Fruit fly (Drosophila melanogaster) whole organism, prepupa: ENCODE results near the gene CG17996.

Experiments used
- Smox ChIP-seq: fragments of 200-800 bp; sonication (Bioruptor generic); optimal IDR thresholded peaks from 3 replicates; lab custom pipeline; 2016; ENCODE audit warnings: missing biosample characterization, missing genetic modification characterization
- eg ChIP-seq: fragments of 200-800 bp; sonication (Bioruptor generic); IDR thresholded peaks from 3 replicates; pipeline ENCODE4 v1.3.6; 2022; ENCODE audit warnings: missing biosample characterization, missing genetic modification characterization
- ss ChIP-seq, 2 experiments: fragments of 200-800 bp; sonication (Bioruptor generic); optimal IDR thresholded peaks; 2 replicates in 1 of 2; 3 replicates in 1 of 2; lab custom pipeline; 2017 to 2018; ENCODE audit warnings: mild to moderate bottlenecking in 2 of 2, missing biosample characterization in 2 of 2, missing genetic modification characterization in 2 of 2, moderate library complexity in 1 of 2
- svp ChIP-seq: fragments of 200-800 bp; sonication (Bioruptor generic); peaks from one replicate; lab custom pipeline; 2016; ENCODE audit warnings: missing biosample characterization, missing genetic modification characterization
- topi ChIP-seq: fragments of 200-800 bp; sonication (Bioruptor generic); optimal IDR thresholded peaks from 3 replicates; lab custom pipeline; 2016; ENCODE audit warnings: missing biosample characterization, missing genetic modification characterization

DNA sequence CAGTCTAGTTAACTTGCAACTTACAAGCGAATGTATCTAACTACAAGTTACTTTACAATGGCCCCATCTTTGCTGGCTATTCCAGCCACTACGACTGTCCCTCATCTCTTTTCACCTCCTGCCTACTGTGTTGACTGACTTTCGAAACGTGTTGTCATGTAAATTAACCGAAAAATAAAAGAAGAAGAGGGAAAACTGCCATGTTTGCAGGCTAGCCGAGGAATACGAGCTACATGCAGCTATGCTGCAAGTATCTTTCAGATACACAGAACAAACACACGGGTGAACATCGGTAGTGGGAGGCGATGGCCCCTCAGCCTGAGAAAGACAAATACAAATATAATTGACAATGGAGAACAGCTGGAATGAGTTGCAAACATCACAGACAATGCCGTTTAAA, 20.2 kb downstream of the CG17996 start:
- TF ChIP-seq topi, result no peak
- TF ChIP-seq ss (GFP tag; optimal IDR thresholded peaks at IDR 0.05; lab: Kevin White, UChicago), result no peak
- no peak for TF ChIP-seq Smox (GFP tag; lab: Kevin White, UChicago)
- no peak for TF ChIP-seq svp (GFP tag; lab: Kevin White, UChicago)
- TF ChIP-seq eg (GFP tag; lab: Robert Waterston, UW), result no peak
